Worm (Caenorhabditis elegans) whole organism, late embryonic: ENCODE results near the gene ZK180.8.

Source experiments
- C08G9.2 ChIP-seq: sonication (generic microtip); optimal IDR thresholded peaks from 2 replicates; lab custom pipeline; 2016; ENCODE audit warnings: mild to moderate bottlenecking, missing genetic modification characterization, moderate library complexity, missing compliant biosample characterization
- C38D4.7 ChIP-seq: fragments of 200-800 bp; sonication (Bioruptor generic); optimal IDR thresholded peaks from 2 replicates; lab custom pipeline; 2018; ENCODE audit warnings: mild to moderate bottlenecking, missing genetic modification characterization, moderate library complexity, missing compliant biosample characterization
- K09A11.1 ChIP-seq: sonication (generic microtip); optimal IDR thresholded peaks from 2 replicates; lab custom pipeline; 2017; ENCODE audit warnings: antibody characterized with exemption, mild to moderate bottlenecking, missing genetic modification characterization, missing compliant biosample characterization; ENCODE audit not compliant: insufficient read depth
- ama-1 ChIP-seq: fragments of 150-350 bp; optimal IDR thresholded peaks from 2 replicates; lab custom pipeline; 2014
- ceh-14 ChIP-seq: sonication (generic microtip); optimal IDR thresholded peaks from 2 replicates; lab custom pipeline; 2016; ENCODE audit warnings: missing genotype, missing genetic modification characterization, missing compliant biosample characterization
- ceh-18 ChIP-seq: sonication (generic microtip); optimal IDR thresholded peaks from 2 replicates; lab custom pipeline; 2016; ENCODE audit warnings: missing genetic modification characterization, missing compliant biosample characterization
- ceh-19 ChIP-seq: fragments of 200-800 bp; sonication (Bioruptor generic); optimal IDR thresholded peaks from 2 replicates; lab custom pipeline; 2018; ENCODE audit warnings: mild to moderate bottlenecking, missing genetic modification characterization, missing compliant biosample characterization
- ceh-22 ChIP-seq: sonication (generic microtip); optimal IDR thresholded peaks from 2 replicates; lab custom pipeline; 2017; ENCODE audit warnings: missing biosample characterization, missing genetic modification characterization
- ceh-31 ChIP-seq: sonication (generic microtip); optimal IDR thresholded peaks from 2 replicates; lab custom pipeline; 2016; ENCODE audit warnings: missing genetic modification characterization, missing compliant biosample characterization
- ceh-34 ChIP-seq: sonication (generic microtip); optimal IDR thresholded peaks from 2 replicates; lab custom pipeline; 2016; ENCODE audit warnings: mild to moderate bottlenecking, missing genetic modification characterization, missing compliant biosample characterization
- ceh-9 ChIP-seq: sonication (generic microtip); optimal IDR thresholded peaks from 2 replicates; lab custom pipeline; 2016; ENCODE audit warnings: mild to moderate bottlenecking, missing genetic modification characterization, inconsistent platforms, missing compliant biosample characterization
- dve-1 ChIP-seq: sonication (generic microtip); optimal IDR thresholded peaks from 2 replicates; lab custom pipeline; 2017; ENCODE audit warnings: antibody characterized with exemption, mild to moderate bottlenecking, missing genetic modification characterization, missing compliant biosample characterization
- ets-4 ChIP-seq: sonication (generic microtip); optimal IDR thresholded peaks from 2 replicates; lab custom pipeline; 2016; ENCODE audit warnings: missing genetic modification characterization, missing compliant biosample characterization
- eyg-1 ChIP-seq: sonication (generic microtip); optimal IDR thresholded peaks from 2 replicates; lab custom pipeline; 2016; ENCODE audit warnings: missing genotype, missing genetic modification characterization, missing compliant biosample characterization
- fax-1 ChIP-seq: sonication (generic microtip); optimal IDR thresholded peaks from 2 replicates; lab custom pipeline; 2016; ENCODE audit warnings: missing genotype, missing genetic modification characterization, missing compliant biosample characterization
- fkh-10 ChIP-seq: fragments of 150-350 bp; optimal IDR thresholded peaks from 2 replicates; lab custom pipeline; 2014; ENCODE audit warnings: missing biosample characterization, missing genetic modification reagents, missing genetic modification characterization
- gmeb-2 ChIP-seq: sonication (generic microtip); optimal IDR thresholded peaks from 2 replicates; lab custom pipeline; 2016; ENCODE audit warnings: missing genetic modification characterization, inconsistent platforms, missing compliant biosample characterization
- hlh-13 ChIP-seq: fragments of 200-800 bp; sonication (Bioruptor generic); optimal IDR thresholded peaks from 2 replicates; lab custom pipeline; 2018; ENCODE audit warnings: mild to moderate bottlenecking, missing genetic modification characterization, missing compliant biosample characterization
- hlh-30 ChIP-seq: sonication (generic microtip); optimal IDR thresholded peaks from 2 replicates; lab custom pipeline; 2017; ENCODE audit warnings: antibody characterized with exemption, missing genetic modification characterization, missing compliant biosample characterization; ENCODE audit not compliant: insufficient read depth
- pag-3 ChIP-seq: sonication (generic microtip); optimal IDR thresholded peaks from 2 replicates; lab custom pipeline; 2016; ENCODE audit warnings: missing compliant biosample characterization, missing genetic modification characterization, borderline replicate concordance
- pat-9 ChIP-seq: fragments of 200-800 bp; sonication (Bioruptor generic); optimal IDR thresholded peaks from 2 replicates; lab custom pipeline; 2018; ENCODE audit warnings: mild to moderate bottlenecking, missing genetic modification characterization, moderate library complexity, missing compliant biosample characterization
- pax-1 ChIP-seq: fragments of 150-350 bp; optimal IDR thresholded peaks from 2 replicates; lab custom pipeline; 2014; ENCODE audit warnings: missing biosample characterization, missing genetic modification characterization
- pqm-1 ChIP-seq: sonication (generic microtip); optimal IDR thresholded peaks from 2 replicates; lab custom pipeline; 2016; ENCODE audit warnings: missing genetic modification characterization, missing compliant biosample characterization
- rnt-1 ChIP-seq: sonication (generic microtip); optimal IDR thresholded peaks from 2 replicates; lab custom pipeline; 2016; ENCODE audit warnings: missing genetic modification characterization, missing compliant biosample characterization
- tbx-2 ChIP-seq: sonication (generic microtip); optimal IDR thresholded peaks from 2 replicates; lab custom pipeline; 2016; ENCODE audit warnings: missing genetic modification characterization, missing compliant biosample characterization
- unc-42 ChIP-seq: sonication (generic microtip); optimal IDR thresholded peaks from 2 replicates; lab custom pipeline; 2016; ENCODE audit warnings: missing genotype, missing genetic modification characterization, missing compliant biosample characterization
- unc-55 ChIP-seq: sonication (generic microtip); optimal IDR thresholded peaks from 2 replicates; lab custom pipeline; 2017; ENCODE audit warnings: missing biosample characterization, missing genetic modification reagents, missing genetic modification characterization

ZK180.8 gene

ce11 chrIV:4477009-4477471 lies 34.5 kb downstream of the ZK180.8 start, which contains the start of gene M01H9.3:
M01H9.3 (minus strand) TSS chrIV:4477059.
- TF ChIP-seq tbx-2 (tag; lab: Kevin White, UChicago) (no peak), unc-55 (GFP tag; lab: Kevin White, UChicago) (peak; percentile 51), ceh-18 (tag; lab: Kevin White, UChicago) (peak; percentile 82), pqm-1 (no peak), gmeb-2 (tag; lab: Kevin White, UChicago) (no peak), C38D4.7 (GFP tag; lab: Kevin White, UChicago) (no peak)

- TF ChIP-seq rnt-1 (tag; lab: Kevin White, UChicago) (no peak), ama-1 (lab: Kevin White, UChicago) (no peak), pat-9 (tag; lab: Kevin White, UChicago) (no peak), unc-42 (tag; lab: Kevin White, UChicago) (no peak), K09A11.1 (tag; lab: Kevin White, UChicago) (no peak), ceh-14 (tag; lab: Kevin White, UChicago) (no peak), eyg-1 (tag; lab: Kevin White, UChicago) (no peak), ets-4 (tag; lab: Kevin White, UChicago) (no peak), fax-1 (tag; lab: Kevin White, UChicago) (no peak)
- TF ChIP-seq, all 69 proteins: peak for 0
Measured at ce11 chrIV:4475362-4476086, 36.0 kb downstream of the ZK180.8 start.

- TF ChIP-seq ceh-19 (GFP tag; lab: Kevin White, UChicago) (no peak), pag-3 (tag; lab: Kevin White, UChicago) (no peak), fkh-10 (no peak), dve-1 (tag; lab: Kevin White, UChicago) (no peak), rnt-1 (tag; lab: Kevin White, UChicago) (no peak), ceh-9 (tag; lab: Kevin White, UChicago) (no peak), pax-1 (tag; lab: Kevin White, UChicago) (no peak), ceh-34 (no peak), hlh-13 (GFP tag; lab: Kevin White, UChicago) (no peak), pat-9 (tag; lab: Kevin White, UChicago) (no peak), ceh-22 (tag; lab: Kevin White, UChicago) (no peak), K09A11.1 (tag; lab: Kevin White, UChicago) (no peak), hlh-30 (tag; lab: Kevin White, UChicago) (no peak)
Measured at ce11 chrIV:4473767-4474166, 37.8 kb downstream of the ZK180.8 start.

ce11 chrIV:4472418-4473173 lies 38.9 kb downstream of the ZK180.8 start:
- TF ChIP-seq pqm-1 (no peak), ceh-18 (tag; lab: Kevin White, UChicago) (no peak), hlh-30 (tag; lab: Kevin White, UChicago) (peak; percentile 8)

ce11 chrIV:4470885-4471772 lies 40.4 kb downstream of the ZK180.8 start:
- peak; percentile 21 for TF ChIP-seq unc-42 (tag; lab: Kevin White, UChicago)
- peak; percentile 30 for TF ChIP-seq C08G9.2
- TF ChIP-seq ceh-31 (tag; lab: Kevin White, UChicago) = peak; percentile 23
- TF ChIP-seq ets-4 (tag; lab: Kevin White, UChicago) = no peak
